Worm (Caenorhabditis elegans) whole organism, early embryonic: Measurements from ENCODE around the gene F23A7.4.

Source experiments
- B0310.2 ChIP-seq: sonication (generic microtip); optimal IDR thresholded peaks from 2 replicates; lab custom pipeline; 2016; ENCODE audit warnings: mild to moderate bottlenecking, missing genetic modification characterization, missing compliant biosample characterization
- F13C5.2 ChIP-seq: sonication (generic microtip); optimal IDR thresholded peaks from 2 replicates; lab custom pipeline; 2017; ENCODE audit warnings: mild to moderate bottlenecking, missing genetic modification characterization, inconsistent platforms, missing compliant biosample characterization
- aly-1 ChIP-seq: sonication (generic microtip); optimal IDR thresholded peaks from 2 replicates; lab custom pipeline; 2016; ENCODE audit warnings: missing genetic modification characterization, missing compliant biosample characterization
- ama-1 ChIP-seq: fragments of 150-350 bp; optimal IDR thresholded peaks from 2 replicates; lab custom pipeline; 2014
- ceh-13 ChIP-seq: fragments of 200-800 bp; sonication (Bioruptor generic); optimal IDR thresholded peaks from 2 replicates; lab custom pipeline; 2018; ENCODE audit warnings: mild to moderate bottlenecking, missing genetic modification characterization, missing compliant biosample characterization
- ceh-36 ChIP-seq: sonication (generic microtip); optimal IDR thresholded peaks from 2 replicates; lab custom pipeline; 2016; ENCODE audit warnings: missing genetic modification characterization, inconsistent platforms, missing compliant biosample characterization
- ets-7 ChIP-seq: sonication (generic microtip); optimal IDR thresholded peaks from 2 replicates; lab custom pipeline; 2016; ENCODE audit warnings: missing genotype, missing genetic modification characterization, missing compliant biosample characterization
- flt-1 ChIP-seq: fragments of 200-800 bp; sonication (Bioruptor generic); IDR thresholded peaks from 2 replicates; pipeline ENCODE4 v1.3.6; 2022; ENCODE audit warnings: missing genetic modification characterization, missing compliant biosample characterization
- hmg-4 ChIP-seq: fragments of 200-800 bp; sonication (Bioruptor generic); optimal IDR thresholded peaks from 2 replicates; lab custom pipeline; 2018; ENCODE audit warnings: mild to moderate bottlenecking, missing genetic modification characterization, missing compliant biosample characterization
- hnd-1 ChIP-seq: sonication (generic microtip); optimal IDR thresholded peaks from 2 replicates; lab custom pipeline; 2016; ENCODE audit warnings: missing genetic modification characterization, missing compliant biosample characterization
- pes-1 ChIP-seq: fragments of 200-800 bp; sonication (Bioruptor generic); IDR thresholded peaks from 2 replicates; pipeline ENCODE4 v1.3.6; 2022; ENCODE audit warnings: missing genetic modification reagents, missing genetic modification characterization, missing compliant biosample characterization
- scrt-1 ChIP-seq: fragments of 200-800 bp; sonication (Bioruptor generic); IDR thresholded peaks from 2 replicates; pipeline ENCODE4 v1.3.6; 2022; ENCODE audit warnings: missing genetic modification characterization, missing compliant biosample characterization
- tbx-11 ChIP-seq: fragments of 200-800 bp; sonication (Bioruptor generic); IDR thresholded peaks from 2 replicates; pipeline ENCODE4 v1.3.6; 2022; ENCODE audit warnings: missing genetic modification characterization, missing compliant biosample characterization
- tra-4 ChIP-seq: sonication (generic microtip); optimal IDR thresholded peaks from 2 replicates; lab custom pipeline; 2017; ENCODE audit warnings: missing genetic modification characterization, missing compliant biosample characterization

ce11 chrX:16163402-16163801 lies 49.0 kb upstream of the F23A7.4 start, which contains the start of gene F09C8.1:
- TF ChIP-seq B0310.2 (tag; lab: Kevin White, UChicago) (no peak), tbx-11 (GFP tag; lab: Robert Waterston, UW) (no peak), ama-1 (lab: Kevin White, UChicago) (no peak), ceh-13 (no peak), ceh-36 (tag; lab: Kevin White, UChicago) (no peak), aly-1 (tag; lab: Kevin White, UChicago) (no peak), flt-1 (no peak), hmg-4 (GFP tag; lab: Kevin White, UChicago) (no peak), hnd-1 (no peak), ets-7 (no peak), pes-1 (GFP tag; lab: Robert Waterston, UW) (no peak), scrt-1 (no peak), F13C5.2 (tag; lab: Kevin White, UChicago) (no peak), tra-4 (tag; lab: Kevin White, UChicago) (no peak)
